Worm (Caenorhabditis elegans) whole organism, young adult: Measurements from ENCODE around the gene rad-54.L2.

Experiments used
- F33H1.4 ChIP-seq: fragments of 200-800 bp; sonication (Bioruptor generic); IDR thresholded peaks from 2 replicates; pipeline ENCODE4 v1.3.6; 2022; ENCODE audit warnings: missing genetic modification reagents, missing genetic modification characterization, missing compliant biosample characterization
- dpl-1 ChIP-seq: fragments of 150-350 bp; optimal IDR thresholded peaks from 2 replicates; lab custom pipeline; 2014; ENCODE audit warnings: missing biosample characterization, missing genetic modification reagents, missing genetic modification characterization

DNA sequence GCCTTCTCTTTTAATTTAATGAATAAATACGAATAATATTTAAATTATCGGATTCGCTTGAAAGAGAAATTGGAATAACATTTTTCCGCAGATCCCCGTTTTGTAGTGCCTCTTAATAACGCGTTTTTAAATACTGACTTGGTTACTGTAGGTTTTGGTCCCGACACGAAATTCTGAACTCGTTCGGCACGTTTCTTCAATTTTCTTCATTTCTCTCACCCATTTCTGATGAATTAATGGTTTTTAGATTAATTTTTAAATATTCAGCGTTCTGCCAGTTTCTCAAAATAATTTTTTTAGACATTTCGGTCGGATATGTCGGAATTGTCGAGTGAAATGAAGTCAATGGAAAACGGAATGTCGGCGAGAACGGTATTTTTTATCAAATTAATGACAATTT, 7.5 kb downstream of the rad-54.L2 start, which contains the start of gene C27B7.5:
- TF ChIP-seq F33H1.4: no peak
- TF ChIP-seq dpl-1: no peak
